Worm (Caenorhabditis elegans): ENCODE data around the gene dab-1.

- TF ChIP-seq nhr-77 (tag; optimal IDR thresholded peaks at IDR 0.05) (no peak), lin-15B (tag; optimal IDR thresholded peaks at IDR 0.05) (no peak), aha-1 (tag; optimal IDR thresholded peaks at IDR 0.05) (no peak), ces-1 (GFP tag; optimal IDR thresholded peaks at IDR 0.05) (no peak), sox-4 (tag; optimal IDR thresholded peaks at IDR 0.05) (no peak), dpl-1 (GFP tag; optimal IDR thresholded peaks at IDR 0.05) (no peak), mdl-1 (tag; optimal IDR thresholded peaks at IDR 0.05) (no peak), pqm-1 (tag; optimal IDR thresholded peaks at IDR 0.05) (no peak)
Measured at ce11 chrII:8218266-8218665, 3.9 kb upstream of the dab-1 start.
